Fruit fly (Drosophila melanogaster) whole organism, embryonic: ENCODE data around the gene kirre.

Experiments
- BEAF-32 ChIP-seq: fragments of 200-800 bp; sonication (Bioruptor generic); optimal IDR thresholded peaks from 3 replicates; lab custom pipeline; 2017; ENCODE audit warnings: missing biosample characterization, missing genetic modification characterization, mild to moderate bottlenecking, moderate library complexity, missing genetic modification reagents
- C15 ChIP-seq: fragments of 200-800 bp; sonication (Bioruptor generic); IDR thresholded peaks from 3 replicates; pipeline ENCODE4 v1.3.6; 2022; ENCODE audit warnings: missing biosample characterization, missing genetic modification characterization
- CG10462 ChIP-seq: fragments of 200-800 bp; sonication (Bioruptor generic); optimal IDR thresholded peaks from 2 replicates; lab custom pipeline; 2016; ENCODE audit warnings: missing biosample characterization, missing genetic modification characterization
- CG1792 ChIP-seq: fragments of 200-800 bp; sonication (Bioruptor generic); optimal IDR thresholded peaks from 2 replicates; lab custom pipeline; 2016; ENCODE audit warnings: missing biosample characterization, missing genetic modification characterization
- CG5180 ChIP-seq: fragments of 200-800 bp; sonication (Bioruptor generic); optimal IDR thresholded peaks from 3 replicates; lab custom pipeline; 2017; ENCODE audit warnings: missing biosample characterization, missing genetic modification characterization, mild to moderate bottlenecking, moderate library complexity, missing genetic modification reagents
- HLHmδ ChIP-seq: fragments of 200-800 bp; sonication (Bioruptor generic); optimal IDR thresholded peaks from 2 replicates; lab custom pipeline; 2018; ENCODE audit warnings: missing biosample characterization, mild to moderate bottlenecking, missing genetic modification characterization, moderate library complexity
- NFAT ChIP-seq: fragments of 200-800 bp; sonication (Bioruptor generic); IDR thresholded peaks from 2 replicates; pipeline ENCODE4 v1.3.6; 2022; ENCODE audit warnings: missing biosample characterization, missing genetic modification characterization
- ap ChIP-seq: fragments of 200-800 bp; sonication (Bioruptor generic); IDR thresholded peaks from 2 replicates; pipeline ENCODE4 v1.3.6; 2022; ENCODE audit warnings: missing biosample characterization, missing genetic modification characterization
- mirr ChIP-seq: fragments of 200-800 bp; sonication (Bioruptor generic); optimal IDR thresholded peaks from 3 replicates; lab custom pipeline; 2018; ENCODE audit warnings: missing biosample characterization, mild to moderate bottlenecking, missing genetic modification characterization
- sug ChIP-seq: fragments of 200-800 bp; optimal IDR thresholded peaks from 2 replicates; lab custom pipeline; 2019; ENCODE audit warnings: missing biosample characterization, mild to moderate bottlenecking, missing genetic modification characterization, moderate library complexity

- TF ChIP-seq CG1792 (GFP tag; lab: Kevin White, UChicago) (no peak), HLHmδ (GFP tag; lab: Kevin White, UChicago) (no peak), BEAF-32 (GFP tag; lab: Kevin White, UChicago) (no peak), CG10462 (no peak), sug (tag; lab: Kevin White, UChicago) (no peak), mirr (GFP tag; lab: Kevin White, UChicago) (no peak), C15 (GFP tag; lab: Robert Waterston, UW) (no peak), CG5180 (no peak), NFAT (GFP tag; lab: Robert Waterston, UW) (no peak), ap (no peak)
Observed at dm6 chrX:2813106-2813505, 72.9 kb downstream of the kirre start.
